Worm (Caenorhabditis elegans): Measurements from ENCODE around the gene gtap-2.

The gtap-2 gene

DNA sequence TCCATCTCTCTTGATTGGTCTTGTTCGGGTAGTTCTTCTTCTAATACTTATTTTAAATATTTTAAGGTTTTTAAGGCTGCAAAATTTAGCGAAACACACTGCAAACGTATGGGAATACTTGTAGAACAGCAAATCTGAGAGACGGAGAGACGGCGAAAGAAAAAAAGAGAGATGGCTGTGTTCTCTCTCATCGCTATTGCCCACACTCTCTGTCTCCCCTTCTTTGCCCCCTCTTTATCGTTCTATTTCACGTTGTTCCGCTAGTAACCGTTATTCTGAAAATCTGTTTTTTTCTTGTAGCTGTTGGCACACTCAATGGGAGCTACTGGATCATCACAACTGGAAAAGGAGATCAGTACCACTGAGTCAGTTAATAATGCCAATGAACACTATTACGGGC is 32.0 kb upstream of the gtap-2 start, which contains the start of gene usp-46:
TSS of gene usp-46 (plus strand) at position 301 of the 400 bp plus-strand sequence.
- TF ChIP-seq elt-1 (tag; optimal IDR thresholded peaks at IDR 0.05; ENCODE audit: borderline replicate concordance, insufficient read depth) (no peak), lsy-2 (tag; optimal IDR thresholded peaks at IDR 0.05) (no peak), ceh-39 (tag; optimal IDR thresholded peaks at IDR 0.05) (peak; percentile 16), lin-13 (tag; optimal IDR thresholded peaks at IDR 0.05) (no peak), nhr-28 (tag; optimal IDR thresholded peaks at IDR 0.05) (no peak), drap-1 (GFP tag; optimal IDR thresholded peaks at IDR 0.05) (no peak), unc-120 (tag; optimal IDR thresholded peaks at IDR 0.05; ENCODE audit: poor library complexity, severe bottlenecking) (peak; percentile 20)

- no peak for TF ChIP-seq nhr-237 (tag; optimal IDR thresholded peaks at IDR 0.05)
- TF ChIP-seq ceh-39 (tag; optimal IDR thresholded peaks at IDR 0.05) = no peak
- TF ChIP-seq hlh-1 (tag; optimal IDR thresholded peaks at IDR 0.05) = no peak
- TF ChIP-seq flh-1 (GFP tag; optimal IDR thresholded peaks at IDR 0.05) = no peak
- TF ChIP-seq unc-62 (GFP tag; optimal IDR thresholded peaks at IDR 0.05) = no peak
- TF ChIP-seq nhr-12 (tag; optimal IDR thresholded peaks at IDR 0.05) = no peak
- TF ChIP-seq nhr-76 (tag; optimal IDR thresholded peaks at IDR 0.05) = no peak
- no peak for TF ChIP-seq sptf-1 (tag; optimal IDR thresholded peaks at IDR 0.05)
- TF ChIP-seq ceh-43 (GFP tag; optimal IDR thresholded peaks at IDR 0.05) = no peak
- no peak for TF ChIP-seq sem-2 (GFP tag; optimal IDR thresholded peaks at IDR 0.05)
- TF ChIP-seq mep-1 (tag; optimal IDR thresholded peaks at IDR 0.05) = no peak
- no peak for TF ChIP-seq snpc-4 (tag; optimal IDR thresholded peaks at IDR 0.05)
- TF ChIP-seq bed-3 (GFP tag; optimal IDR thresholded peaks at IDR 0.05) = no peak
- TF ChIP-seq unc-39 (tag; optimal IDR thresholded peaks at IDR 0.05) = no peak
Measured at ce11 chrIII:9779080-9779479, 29.3 kb upstream of the gtap-2 start.

ce11 chrIII:9780254-9780653 is 28.1 kb upstream of the gtap-2 start, which contains the start of gene sqv-3:
Gene sqv-3, minus strand, starts transcription at chrIII:9780354.
- TF ChIP-seq nhr-237 (tag; optimal IDR thresholded peaks at IDR 0.05) (no peak), ceh-39 (tag; optimal IDR thresholded peaks at IDR 0.05) (no peak), ceh-43 (GFP tag; optimal IDR thresholded peaks at IDR 0.05) (no peak), mab-5 (tag; optimal IDR thresholded peaks at IDR 0.05) (no peak)

- TF ChIP-seq elt-3 (tag; optimal IDR thresholded peaks at IDR 0.05) (no peak), unc-120 (tag; optimal IDR thresholded peaks at IDR 0.05; ENCODE audit: poor library complexity, severe bottlenecking) (peak; percentile 82), lin-32 (GFP tag; optimal IDR thresholded peaks at IDR 0.05) (no peak), mls-2 (tag; optimal IDR thresholded peaks at IDR 0.05) (no peak), pha-4 (tag; optimal IDR thresholded peaks at IDR 0.05) (peak; percentile 89), unc-39 (tag; optimal IDR thresholded peaks at IDR 0.05) (no peak), nhr-76 (tag; optimal IDR thresholded peaks at IDR 0.05) (no peak), snpc-4 (tag; optimal IDR thresholded peaks at IDR 0.05) (no peak), unc-62 (GFP tag; optimal IDR thresholded peaks at IDR 0.05) (peak; percentile 60), ztf-11 (tag; optimal IDR thresholded peaks at IDR 0.05) (no peak), lsy-2 (tag; optimal IDR thresholded peaks at IDR 0.05) (peak; percentile 91), blmp-1 (tag; optimal IDR thresholded peaks at IDR 0.05) (no peak), ham-2 (GFP tag; optimal IDR thresholded peaks at IDR 0.05) (no peak), nhr-12 (tag; optimal IDR thresholded peaks at IDR 0.05) (no peak), zip-8 (tag; optimal IDR thresholded peaks at IDR 0.05) (no peak), elt-1 (tag; optimal IDR thresholded peaks at IDR 0.05; ENCODE audit: borderline replicate concordance, insufficient read depth) (no peak), ces-1 (GFP tag; optimal IDR thresholded peaks at IDR 0.05) (peak; percentile 45), hlh-1 (tag; optimal IDR thresholded peaks at IDR 0.05) (peak; percentile 32), mab-5 (tag; optimal IDR thresholded peaks at IDR 0.05) (no peak), lin-13 (tag; optimal IDR thresholded peaks at IDR 0.05) (peak; percentile 85), nhr-237 (tag; optimal IDR thresholded peaks at IDR 0.05) (peak; percentile 81), ceh-43 (GFP tag; optimal IDR thresholded peaks at IDR 0.05) (no peak), mep-1 (tag; optimal IDR thresholded peaks at IDR 0.05) (peak; percentile 94), M03D4.4 (tag; optimal IDR thresholded peaks at IDR 0.05) (peak; percentile 34), flh-1 (GFP tag; optimal IDR thresholded peaks at IDR 0.05) (no peak), drap-1 (GFP tag; optimal IDR thresholded peaks at IDR 0.05) (peak; percentile 17), ceh-39 (tag; optimal IDR thresholded peaks at IDR 0.05) (peak; percentile 86), ceh-83 (GFP tag; optimal IDR thresholded peaks at IDR 0.05) (no peak), sem-2 (GFP tag; optimal IDR thresholded peaks at IDR 0.05) (no peak), nhr-2 (tag; optimal IDR thresholded peaks at IDR 0.05) (no peak), sptf-1 (tag; optimal IDR thresholded peaks at IDR 0.05) (no peak), bed-3 (GFP tag; optimal IDR thresholded peaks at IDR 0.05) (no peak), nhr-28 (tag; optimal IDR thresholded peaks at IDR 0.05) (no peak), cnd-1 (tag; optimal IDR thresholded peaks at IDR 0.05) (no peak), tbx-8 (GFP tag; optimal IDR thresholded peaks at IDR 0.05) (no peak)
Measured at ce11 chrIII:9780665-9781304, 27.6 kb upstream of the gtap-2 start, which contains the start of gene vha-1. Gene vha-1, plus strand, starts transcription at chrIII:9781254.

Measured in whole organism, mixed stage, embryonic.